Fruit fly (Drosophila melanogaster): Measurements from ENCODE around the gene Septin4.

Septin4 gene

dm6 chrX:16691440-16691839, 3.5 kb downstream of the Septin4 start (continued):
- TF ChIP-seq CG18764 (GFP tag; optimal IDR thresholded peaks at IDR 0.05) = peak; percentile 81
- TF ChIP-seq CG18262 (tag; optimal IDR thresholded peaks at IDR 0.05) = peak; percentile 89
- peak; percentile 84 for TF ChIP-seq CG3726 (GFP tag; IDR thresholded peaks at IDR 0.05)
- peak; percentile 86 for TF ChIP-seq so (GFP tag; IDR thresholded peaks at IDR 0.05)
- TF ChIP-seq bsh (GFP tag; optimal IDR thresholded peaks at IDR 0.05) = peak; percentile 40 to 95
- TF ChIP-seq Mes4 (GFP tag; optimal IDR thresholded peaks at IDR 0.05) = peak; percentile 86
- peak; percentile 90 for TF ChIP-seq Drgx (GFP tag; IDR thresholded peaks at IDR 0.05)
- peak; percentile 90 for TF ChIP-seq Xbp1 (GFP tag; optimal IDR thresholded peaks at IDR 0.05)
- TF ChIP-seq CG8924 (tag; optimal IDR thresholded peaks at IDR 0.05) = peak; percentile 83
- TF ChIP-seq Myb (GFP tag; optimal IDR thresholded peaks at IDR 0.05) = peak; percentile 64
- peak; percentile 86 for TF ChIP-seq CoRest (tag; optimal IDR thresholded peaks at IDR 0.05)
- TF ChIP-seq Scr (GFP tag; IDR thresholded peaks at IDR 0.05; ENCODE audit: partially characterized antibody) = no peak
- TF ChIP-seq Opbp (GFP tag; IDR thresholded peaks at IDR 0.05; ENCODE audit: partially characterized antibody) = no peak
- TF ChIP-seq ssp (GFP tag; IDR thresholded peaks at IDR 0.05) = peak; percentile 76
- TF ChIP-seq CG30431 (GFP tag; optimal IDR thresholded peaks at IDR 0.05) = peak; percentile 74
- TF ChIP-seq Dip2 (GFP tag; IDR thresholded peaks at IDR 0.05) = no peak
- peak; percentile 52 for TF ChIP-seq CG3281 (GFP tag; optimal IDR thresholded peaks at IDR 0.05)
- TF ChIP-seq sob (GFP tag; IDR thresholded peaks at IDR 0.05) = peak; percentile 83
- TF ChIP-seq CG32772 (GFP tag; IDR thresholded peaks at IDR 0.05) = peak; percentile 83
- peak; percentile 40; the same call in 1 of the 2 replicates for TF ChIP-seq rib (GFP tag; IDR thresholded peaks at IDR 0.05)
- TF ChIP-seq CG10431 (GFP tag; optimal IDR thresholded peaks at IDR 0.05) = peak; percentile 62
- peak; percentile 51 for TF ChIP-seq NK7.1 (GFP tag; optimal IDR thresholded peaks at IDR 0.05)
- no peak for TF ChIP-seq Elba2 (GFP tag; optimal IDR thresholded peaks at IDR 0.05)
- no peak for TF ChIP-seq CG17912 (GFP tag; optimal IDR thresholded peaks at IDR 0.05)
- peak; percentile 18 for TF ChIP-seq CG6854 (GFP tag; optimal IDR thresholded peaks at IDR 0.05)
- peak; percentile 76 for TF ChIP-seq lilli (GFP tag; optimal IDR thresholded peaks at IDR 0.05)
- no peak for TF ChIP-seq CG2129 (GFP tag; IDR thresholded peaks at IDR 0.05; ENCODE audit: partially characterized antibody)
- TF ChIP-seq Optix (GFP tag; IDR thresholded peaks at IDR 0.05) = peak; percentile 93
- TF ChIP-seq CG17359 (tag; optimal IDR thresholded peaks at IDR 0.05) = peak; percentile 89
- peak; percentile 67 for TF ChIP-seq CG8359 (GFP tag; optimal IDR thresholded peaks at IDR 0.05; ENCODE audit: borderline replicate concordance)
- peak; percentile 87 for TF ChIP-seq CG5245 (GFP tag; optimal IDR thresholded peaks at IDR 0.05)
- peak; percentile 76 for TF ChIP-seq CG16815 (GFP tag; optimal IDR thresholded peaks at IDR 0.05)
- TF ChIP-seq cg (GFP tag; optimal IDR thresholded peaks at IDR 0.05) = no peak
- TF ChIP-seq Dref (GFP tag; IDR thresholded peaks at IDR 0.05) = no peak
- peak; percentile 89 for TF ChIP-seq fd96Cb (tag; optimal IDR thresholded peaks at IDR 0.05)
- peak; percentile 92 for TF ChIP-seq gce (GFP tag; IDR thresholded peaks at IDR 0.05)
- TF ChIP-seq CG6791 (GFP tag; IDR thresholded peaks at IDR 0.05; ENCODE audit: partially characterized antibody) = no peak
- no peak for TF ChIP-seq CG14860 (GFP tag; IDR thresholded peaks at IDR 0.05; ENCODE audit: partially characterized antibody)
- peak; percentile 86 for TF ChIP-seq CG12219 (GFP tag; optimal IDR thresholded peaks at IDR 0.05)
- peak; percentile 80 for TF ChIP-seq salm (tag; optimal IDR thresholded peaks at IDR 0.05)
- peak; percentile 75 for TF ChIP-seq mam (GFP tag; optimal IDR thresholded peaks at IDR 0.05)
- no peak for TF ChIP-seq CG6765 (GFP tag; optimal IDR thresholded peaks at IDR 0.05)
- no peak for TF ChIP-seq knrl (GFP tag; IDR thresholded peaks at IDR 0.05; ENCODE audit: partially characterized antibody)
- peak; percentile 71 for TF ChIP-seq Spps (tag; optimal IDR thresholded peaks at IDR 0.05)
- TF ChIP-seq CG15696 (tag; optimal IDR thresholded peaks at IDR 0.05) = peak; percentile 50
- peak; percentile 59; the same call in 2 of the 3 replicates for TF ChIP-seq CG11560 (tag; IDR thresholded peaks at IDR 0.05)
- peak; percentile 64 for TF ChIP-seq CG7556 (GFP tag; optimal IDR thresholded peaks at IDR 0.05)
- TF ChIP-seq NC2α (GFP tag; optimal IDR thresholded peaks at IDR 0.05) = peak; percentile 68
- TF ChIP-seq CG8765 (GFP tag; IDR thresholded peaks at IDR 0.05) = peak; percentile 54; the same call in 1 of the 2 replicates
- TF ChIP-seq MESR4 (GFP tag; optimal IDR thresholded peaks at IDR 0.05) = peak; percentile 23

Data from whole organism, embryonic.